Fruit fly (Drosophila melanogaster) whole organism, wandering third instar larva: ENCODE data around the gene cm.

Source experiments
- Abd-B ChIP-seq: fragments of >200 bp; optimal IDR thresholded peaks from 2 replicates; lab custom pipeline; 2017; ENCODE audit warnings: missing biosample characterization, missing genetic modification characterization
- CG32264 ChIP-seq: fragments of 200-800 bp; sonication (Bioruptor generic); optimal IDR thresholded peaks from 2 replicates; lab custom pipeline; 2016; ENCODE audit warnings: missing biosample characterization, missing genetic modification characterization
- CrebA ChIP-seq: fragments of 200-800 bp; sonication (Bioruptor generic); optimal IDR thresholded peaks from 2 replicates; lab custom pipeline; 2016; ENCODE audit warnings: missing biosample characterization, mild to moderate bottlenecking, missing genetic modification characterization, borderline replicate concordance
- Dfd ChIP-seq: fragments of >200 bp; optimal IDR thresholded peaks from 2 replicates; lab custom pipeline; 2017; ENCODE audit warnings: missing biosample characterization, missing genetic modification characterization
- Dif ChIP-seq: fragments of 200-275, 200-300 bp; sonication (Bioruptor generic); optimal IDR thresholded peaks from 2 replicates; lab custom pipeline; 2018; ENCODE audit warnings: missing biosample characterization, missing genetic modification characterization; ENCODE audit not compliant: partially characterized antibody
- GATAd ChIP-seq: sonication (Bioruptor generic); optimal IDR thresholded peaks from 2 replicates; lab custom pipeline; 2016; ENCODE audit warnings: missing biosample characterization, missing genetic modification characterization
- HLH106 ChIP-seq: fragments of 200-800 bp; optimal IDR thresholded peaks from 3 replicates; lab custom pipeline; 2019; ENCODE audit warnings: missing biosample characterization, mild to moderate bottlenecking, missing genetic modification characterization, moderate library complexity
- Hnf4 ChIP-seq: fragments of 200-800 bp; sonication (Bioruptor generic); optimal IDR thresholded peaks from 2 replicates; lab custom pipeline; 2016; ENCODE audit warnings: missing biosample characterization, mild to moderate bottlenecking, missing genetic modification characterization
- Hr78 ChIP-seq: fragments of >200 bp; optimal IDR thresholded peaks from 2 replicates; lab custom pipeline; 2017; ENCODE audit warnings: missing biosample characterization, missing genetic modification characterization
- Hr83 ChIP-seq: fragments of 200-300 bp; sonication (Bioruptor generic); optimal IDR thresholded peaks from 2 replicates; lab custom pipeline; 2016; ENCODE audit warnings: missing biosample characterization, mild to moderate bottlenecking, missing genetic modification characterization, moderate library complexity; ENCODE audit not compliant: poor library complexity, severe bottlenecking
- Jra ChIP-seq: sonication (Bioruptor generic); optimal IDR thresholded peaks from 2 replicates; lab custom pipeline; 2016; ENCODE audit warnings: missing biosample characterization, missing genetic modification characterization
- Mio ChIP-seq: sonication (Bioruptor generic); optimal IDR thresholded peaks from 2 replicates; lab custom pipeline; 2016; ENCODE audit warnings: missing biosample characterization, missing genetic modification characterization
- Myc ChIP-seq: fragments of >200 bp; optimal IDR thresholded peaks from 2 replicates; lab custom pipeline; 2017
- N ChIP-seq: fragments of >200 bp; optimal IDR thresholded peaks from 2 replicates; lab custom pipeline; 2018; ENCODE audit warnings: missing biosample characterization, missing external identifiers, missing genetic modification characterization
- OdsH ChIP-seq: fragments of 200-800 bp; sonication (Bioruptor generic); optimal IDR thresholded peaks from 2 replicates; lab custom pipeline; 2016; ENCODE audit warnings: missing biosample characterization, mild to moderate bottlenecking, missing genetic modification characterization
- Rel ChIP-seq, 2 experiments: fragments of 200-800 bp; sonication (Bioruptor generic) in 1 of 2; optimal IDR thresholded peaks; 2 replicates in 1 of 2; 3 replicates in 1 of 2; lab custom pipeline; 2016 to 2019; ENCODE audit warnings: mild to moderate bottlenecking in 2 of 2, missing biosample characterization in 2 of 2, missing genetic modification characterization in 2 of 2, moderate library complexity in 1 of 2
- Vsx2 ChIP-seq: fragments of 200-300, 225-300 bp; sonication (Bioruptor generic); optimal IDR thresholded peaks from 2 replicates; lab custom pipeline; 2018; ENCODE audit warnings: missing biosample characterization, missing genetic modification characterization; ENCODE audit not compliant: partially characterized antibody
- br ChIP-seq: fragments of 200-800 bp; sonication (Bioruptor generic); optimal IDR thresholded peaks from 2 replicates; lab custom pipeline; 2016; ENCODE audit warnings: missing biosample characterization, missing genetic modification characterization
- dl ChIP-seq, 2 experiments: fragments of 175-275, 200-275 bp in 1 of 2; fragments of 200-275 bp in 1 of 2; sonication (Bioruptor generic); optimal IDR thresholded peaks; lab custom pipeline; 2018; ENCODE audit warnings: mild to moderate bottlenecking in 2 of 2, missing biosample characterization in 2 of 2, missing genetic modification characterization in 2 of 2, moderate library complexity in 2 of 2; ENCODE audit not compliant: partially characterized antibody in 2 of 2, insufficient read depth in 1 of 2
- dmrt93B ChIP-seq: fragments of 200-800 bp; sonication (Bioruptor generic); optimal IDR thresholded peaks from 2 replicates; lab custom pipeline; 2018; ENCODE audit warnings: missing biosample characterization, mild to moderate bottlenecking, missing genetic modification characterization
- dsf ChIP-seq: sonication (Bioruptor generic); optimal IDR thresholded peaks from 2 replicates; lab custom pipeline; 2016; ENCODE audit warnings: missing biosample characterization, missing genetic modification characterization, borderline replicate concordance
- ey ChIP-seq: fragments of 200-800 bp; sonication (Bioruptor generic); optimal IDR thresholded peaks from 2 replicates; lab custom pipeline; 2016; ENCODE audit warnings: missing biosample characterization, missing genetic modification characterization
- foxo ChIP-seq, 2 experiments: fragments of 200-800 bp; sonication (Bioruptor generic); optimal IDR thresholded peaks; 2 replicates in 1 of 2; 3 replicates in 1 of 2; lab custom pipeline; 2016 to 2017; ENCODE audit warnings: missing biosample characterization in 2 of 2, missing genetic modification characterization in 2 of 2
- fru ChIP-seq: fragments of 200-800 bp; sonication (Bioruptor generic); optimal IDR thresholded peaks from 3 replicates; lab custom pipeline; 2016; ENCODE audit warnings: missing biosample characterization, mild to moderate bottlenecking, missing genetic modification characterization
- h ChIP-seq: fragments of 200-800 bp; sonication (Bioruptor generic); optimal IDR thresholded peaks from 3 replicates; lab custom pipeline; 2016; ENCODE audit warnings: missing biosample characterization, mild to moderate bottlenecking, missing genetic modification characterization
- jim ChIP-seq: fragments of 175-275, 200-325 bp; sonication (Bioruptor generic); optimal IDR thresholded peaks from 2 replicates; lab custom pipeline; 2016; ENCODE audit warnings: missing biosample characterization, mild to moderate bottlenecking, missing genetic modification characterization
- lola ChIP-seq: fragments of >200 bp; optimal IDR thresholded peaks from 2 replicates; lab custom pipeline; 2017; ENCODE audit warnings: missing biosample characterization, missing genetic modification characterization
- pan ChIP-seq: fragments of >200 bp; optimal IDR thresholded peaks from 2 replicates; lab custom pipeline; 2017
- psq ChIP-seq: fragments of 200-800 bp; sonication (Bioruptor generic); optimal IDR thresholded peaks from 3 replicates; lab custom pipeline; 2017; ENCODE audit warnings: missing biosample characterization, mild to moderate bottlenecking, missing genetic modification characterization, moderate library complexity
- rgr ChIP-seq: fragments of 200-800 bp; sonication (Bioruptor generic); optimal IDR thresholded peaks from 3 replicates; lab custom pipeline; 2016; ENCODE audit warnings: missing biosample characterization, mild to moderate bottlenecking, missing genetic modification characterization
- sage ChIP-seq: fragments of 200-800 bp; sonication (Bioruptor generic); optimal IDR thresholded peaks from 2 replicates; lab custom pipeline; 2016; ENCODE audit warnings: missing biosample characterization, mild to moderate bottlenecking, missing genetic modification characterization
- sv ChIP-seq: fragments of 200-800 bp; sonication (Bioruptor generic); optimal IDR thresholded peaks from 3 replicates; lab custom pipeline; 2016; ENCODE audit warnings: missing biosample characterization, missing genetic modification characterization
- tai ChIP-seq: sonication (Bioruptor generic); optimal IDR thresholded peaks from 2 replicates; lab custom pipeline; 2016; ENCODE audit warnings: missing biosample characterization, missing genetic modification characterization
- usp ChIP-seq: fragments of >200 bp; optimal IDR thresholded peaks from 2 replicates; lab custom pipeline; 2017; ENCODE audit warnings: missing biosample characterization, missing genetic modification characterization
- woc ChIP-seq: sonication (Bioruptor generic); optimal IDR thresholded peaks from 2 replicates; lab custom pipeline; 2016; ENCODE audit warnings: missing biosample characterization, mild to moderate bottlenecking, missing genetic modification characterization

Gene cm

DNA sequence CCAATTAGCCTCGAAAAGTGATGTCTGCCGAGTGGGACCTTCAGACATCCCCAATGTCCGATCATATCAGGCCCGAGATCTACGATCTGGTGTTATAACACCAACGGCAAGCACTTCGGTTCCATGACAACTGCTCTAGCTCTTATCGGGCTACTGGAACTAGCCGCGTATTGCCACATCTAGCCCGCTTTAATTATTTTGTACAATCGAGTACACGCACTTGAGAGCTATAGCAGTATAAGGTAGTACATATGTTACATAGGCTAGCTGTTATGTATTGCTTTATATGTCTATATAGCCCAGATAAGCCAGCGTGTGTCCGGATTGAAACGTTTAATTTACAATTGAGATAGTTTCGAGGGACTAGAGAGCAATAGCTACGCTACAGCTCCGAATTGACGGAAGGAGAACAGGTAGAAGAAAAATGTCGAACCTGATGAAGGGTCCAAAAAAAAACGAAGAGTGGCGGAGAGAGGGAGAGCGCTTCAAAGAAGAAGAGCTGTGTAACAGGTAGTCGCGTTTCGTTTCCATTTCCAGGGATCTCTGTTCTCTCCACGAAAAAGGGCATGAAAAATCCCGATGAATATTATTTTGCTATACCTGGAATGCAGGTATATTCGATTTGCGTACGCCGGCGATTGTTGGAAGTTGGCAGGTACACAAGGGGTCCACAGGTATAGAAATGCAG is 13.8 kb downstream of the cm start:
- TF ChIP-seq ey (GFP tag; lab: Kevin White, UChicago), result no peak
- TF ChIP-seq pan (lab: Kevin White, UChicago), result no peak
- no peak for TF ChIP-seq Hnf4 (GFP tag; lab: Kevin White, UChicago)
- no peak for TF ChIP-seq Dfd (GFP tag; lab: Kevin White, UChicago)
- TF ChIP-seq HLH106, result no peak
- TF ChIP-seq sv, result no peak
- TF ChIP-seq Dif (GFP tag; lab: Kevin White, UChicago), result no peak
- no peak for TF ChIP-seq Myc (lab: Kevin White, UChicago)
- TF ChIP-seq tai (GFP tag; lab: Kevin White, UChicago), result no peak
- TF ChIP-seq h, result no peak
- TF ChIP-seq Mio, result no peak
- TF ChIP-seq rgr (GFP tag; lab: Kevin White, UChicago), result no peak
- TF ChIP-seq CG32264 (GFP tag; lab: Kevin White, UChicago), result no peak

DNA sequence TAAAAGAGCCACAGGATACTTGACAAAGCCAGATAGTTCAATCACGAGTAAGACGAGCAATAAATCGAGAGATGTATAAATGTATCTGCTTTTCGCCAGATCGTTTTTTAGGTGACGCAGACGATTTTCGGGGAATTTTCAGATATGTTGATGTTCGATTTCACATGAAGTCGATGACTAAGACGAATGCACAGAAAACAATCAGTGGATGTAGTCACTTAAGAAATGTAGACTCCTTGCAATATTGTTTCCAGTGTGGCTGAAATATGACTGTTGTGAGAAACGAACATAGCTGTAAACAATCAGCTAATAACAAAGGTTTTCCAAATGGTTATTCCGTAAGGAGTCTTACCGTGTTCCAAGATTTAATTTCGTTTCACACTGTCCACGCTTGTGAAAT is 14.8 kb downstream of the cm start:
- no peak for TF ChIP-seq Mio
- TF ChIP-seq Rel (GFP tag; optimal IDR thresholded peaks at IDR 0.05; lab: Kevin White, UChicago), result no peak
- peak; percentile 42 for TF ChIP-seq Rel (tag; optimal IDR thresholded peaks at IDR 0.05; lab: Kevin White, UChicago)

- no peak for TF ChIP-seq sv
- no peak for TF ChIP-seq sage
- TF ChIP-seq Hr78 (GFP tag; lab: Kevin White, UChicago), result no peak
- no peak for TF ChIP-seq ey (GFP tag; lab: Kevin White, UChicago)
- no peak for TF ChIP-seq lola
- no peak for TF ChIP-seq foxo (GFP tag; optimal IDR thresholded peaks at IDR 0.05; lab: Kevin White, UChicago)
- no peak for TF ChIP-seq jim
- TF ChIP-seq br (GFP tag; lab: Kevin White, UChicago), result no peak
- no peak for TF ChIP-seq tai (GFP tag; lab: Kevin White, UChicago)
- no peak for TF ChIP-seq Hr83
- no peak for TF ChIP-seq Jra (GFP tag; lab: Kevin White, UChicago)
- no peak for TF ChIP-seq HLH106
- TF ChIP-seq pan (lab: Kevin White, UChicago), result no peak
Measured at dm6 chrX:6995258-6995657, 15.7 kb downstream of the cm start.

DNA sequence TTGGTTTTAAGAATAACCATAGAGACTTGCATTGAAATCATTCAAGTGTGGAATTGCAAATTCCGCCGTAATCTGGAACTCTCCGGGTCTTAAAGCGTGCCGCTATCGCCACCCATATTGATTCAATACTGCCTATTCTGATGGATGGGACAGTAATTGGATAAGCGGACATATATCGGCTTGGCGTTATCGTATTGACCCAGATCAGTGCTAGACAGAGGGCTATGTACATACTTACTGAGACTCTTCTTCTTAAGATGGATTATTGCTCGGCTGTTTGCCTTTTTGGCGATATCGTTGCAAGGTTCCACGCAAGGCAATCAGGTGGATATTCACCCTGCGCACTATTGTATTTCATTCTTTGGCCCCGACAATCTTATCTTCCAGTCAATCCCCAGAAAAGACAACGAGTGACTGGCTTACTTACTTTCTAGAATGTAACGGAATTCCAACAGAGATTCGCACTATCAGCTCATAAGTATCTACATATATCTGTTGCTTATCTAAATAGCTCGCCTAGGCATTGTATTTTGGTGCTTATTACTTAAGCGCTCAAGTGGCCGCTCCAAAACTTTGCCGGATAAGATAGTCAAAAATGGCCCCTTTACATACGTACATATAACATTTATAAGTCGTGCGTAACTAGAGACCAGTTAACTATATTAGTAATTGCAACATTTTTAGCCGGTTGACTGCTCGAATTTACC is 16.3 kb downstream of the cm start:
- TF ChIP-seq jim (no peak), rgr (GFP tag; lab: Kevin White, UChicago) (no peak), CrebA (GFP tag; lab: Kevin White, UChicago) (no peak), lola (no peak), HLH106 (no peak), h (no peak), Hr83 (no peak), Vsx2 (GFP tag; lab: Kevin White, UChicago) (no peak), tai (GFP tag; lab: Kevin White, UChicago) (no peak), dl (GFP tag; optimal IDR thresholded peaks at IDR 0.05; lab: Kevin White, UChicago; ENCODE audit: insufficient read depth in 1 of 2, partially characterized antibody in 2 of 2) (no peak), GATAd (GFP tag; lab: Kevin White, UChicago) (no peak), fru (GFP tag; lab: Kevin White, UChicago) (no peak), Hr78 (GFP tag; lab: Kevin White, UChicago) (no peak), Jra (GFP tag; lab: Kevin White, UChicago) (no peak), Dfd (GFP tag; lab: Kevin White, UChicago) (no peak), ey (GFP tag; lab: Kevin White, UChicago) (no peak)
- TF ChIP-seq, all 38 proteins: peak for 0

dm6 chrX:6993753-6994152 is 17.2 kb downstream of the cm start:
- TF ChIP-seq CG32264 (GFP tag; lab: Kevin White, UChicago), result peak; percentile 79
- TF ChIP-seq psq (GFP tag; lab: Kevin White, UChicago), result peak; percentile 66
- TF ChIP-seq usp, result no peak
- TF ChIP-seq dsf (GFP tag; lab: Kevin White, UChicago), result peak; percentile 35
- TF ChIP-seq h, result peak; percentile 90
- peak; percentile 58 for TF ChIP-seq Mio
- peak; percentile 23 for TF ChIP-seq sv
- TF ChIP-seq GATAd (GFP tag; lab: Kevin White, UChicago), result peak; percentile 53
- TF ChIP-seq Hr78 (GFP tag; lab: Kevin White, UChicago), result no peak
- peak; percentile 79 for TF ChIP-seq sage
- peak; percentile 83 for TF ChIP-seq dmrt93B
- TF ChIP-seq OdsH (GFP tag; lab: Kevin White, UChicago), result peak; percentile 83
- TF ChIP-seq Rel (GFP tag; optimal IDR thresholded peaks at IDR 0.05; lab: Kevin White, UChicago), result peak; percentile 35
- TF ChIP-seq Rel (tag; optimal IDR thresholded peaks at IDR 0.05; lab: Kevin White, UChicago), result peak; percentile 9
- no peak for TF ChIP-seq jim
- no peak for TF ChIP-seq Dfd (GFP tag; lab: Kevin White, UChicago)
- TF ChIP-seq Dif (GFP tag; lab: Kevin White, UChicago), result no peak
- TF ChIP-seq dl (GFP tag; optimal IDR thresholded peaks at IDR 0.05; lab: Kevin White, UChicago; ENCODE audit: insufficient read depth in 1 of 2, partially characterized antibody in 2 of 2), result no peak
- peak; percentile 77 for TF ChIP-seq HLH106
- no peak for TF ChIP-seq lola
- peak; percentile 55 for TF ChIP-seq woc
- peak; percentile 82 for TF ChIP-seq fru (GFP tag; lab: Kevin White, UChicago)
- no peak for TF ChIP-seq N
- TF ChIP-seq Hr83, result peak; percentile 56
- TF ChIP-seq Abd-B, result no peak
- peak; percentile 88 for TF ChIP-seq Hnf4 (GFP tag; lab: Kevin White, UChicago)
- peak; percentile 88 for TF ChIP-seq br (GFP tag; lab: Kevin White, UChicago)
- TF ChIP-seq rgr (GFP tag; lab: Kevin White, UChicago), result peak; percentile 88
- no peak for TF ChIP-seq pan (lab: Kevin White, UChicago)
